Worm (Caenorhabditis elegans): ENCODE data around the gene agr-1.

DNA sequence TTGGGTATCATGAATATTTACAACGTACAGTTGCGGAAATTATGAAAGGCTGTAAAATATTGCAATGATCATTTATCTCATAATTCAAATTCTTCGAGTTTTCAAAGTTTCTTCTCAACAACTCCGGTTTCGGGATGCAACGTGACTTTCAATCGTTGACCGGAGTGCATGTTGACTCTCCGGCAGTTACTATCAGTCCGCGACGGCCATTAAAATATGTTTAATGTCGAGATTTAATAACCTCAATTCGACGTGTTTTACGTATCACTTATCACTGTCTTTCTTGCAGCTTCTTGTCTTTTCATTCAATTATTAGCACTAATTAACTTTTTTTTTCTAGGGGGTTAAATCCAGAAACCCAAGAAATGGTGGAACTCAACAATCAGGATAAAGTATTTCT, 56.8 kb downstream of the agr-1 start, which contains the start of gene tsp-10:
- TF ChIP-seq ref-1 (GFP tag; conservative IDR thresholded peaks at IDR 0.05) (no peak), ztf-23 (GFP tag; IDR thresholded peaks at IDR 0.05) (no peak), tab-1 (GFP tag; IDR thresholded peaks at IDR 0.05) (no peak), med-1 (GFP tag; optimal IDR thresholded peaks at IDR 0.05; ENCODE audit: insufficient read depth) (no peak), T22C8.4 (GFP tag; IDR thresholded peaks at IDR 0.05) (no peak), ztf-29 (GFP tag; IDR thresholded peaks at IDR 0.05) (no peak), flt-1 (GFP tag; IDR thresholded peaks at IDR 0.05) (no peak), cog-1 (tag; optimal IDR thresholded peaks at IDR 0.05) (no peak)

All from whole organism, midembryonic.